Fruit fly (Drosophila melanogaster) whole organism, embryonic: ENCODE measurements around the gene chb.

Source experiments
- Bteb2 ChIP-seq: fragments of 200-800 bp; sonication (Bioruptor generic); optimal IDR thresholded peaks from 2 replicates; lab custom pipeline; 2016; ENCODE audit warnings: missing biosample characterization, missing genetic modification characterization
- CG10654 ChIP-seq: fragments of 200-800 bp; sonication (Bioruptor generic); optimal IDR thresholded peaks from 2 replicates; lab custom pipeline; 2016; ENCODE audit warnings: missing biosample characterization, missing genetic modification characterization
- CG10979 ChIP-seq: fragments of 200-800 bp; sonication (Bioruptor generic); optimal IDR thresholded peaks from 2 replicates; lab custom pipeline; 2018; ENCODE audit warnings: missing biosample characterization, mild to moderate bottlenecking, missing genetic modification characterization, moderate library complexity
- CG11695 ChIP-seq: fragments of 200-800 bp; sonication (Bioruptor generic); IDR thresholded peaks from 3 replicates; pipeline ENCODE4 v1.3.6; 2022; ENCODE audit warnings: missing biosample characterization, missing genetic modification characterization
- CG13123 ChIP-seq: fragments of 200-800 bp; sonication (Bioruptor generic); optimal IDR thresholded peaks from 2 replicates; lab custom pipeline; 2016; ENCODE audit warnings: missing biosample characterization, missing genetic modification characterization
- CG13287 ChIP-seq: fragments of 200-800 bp; sonication (Bioruptor generic); IDR thresholded peaks from 2 replicates; pipeline ENCODE4 v1.3.6; 2022; ENCODE audit warnings: missing biosample characterization, missing genetic modification characterization; ENCODE audit not compliant: partially characterized antibody
- CG13624 ChIP-seq: fragments of 200-800 bp; sonication (Bioruptor generic); optimal IDR thresholded peaks from 2 replicates; lab custom pipeline; 2016; ENCODE audit warnings: missing biosample characterization, missing genetic modification characterization
- CG1529 ChIP-seq: fragments of 200-800 bp; sonication (Bioruptor generic); optimal IDR thresholded peaks from 3 replicates; lab custom pipeline; 2018; ENCODE audit warnings: missing biosample characterization, missing genetic modification characterization
- CG17361 ChIP-seq: fragments of 200-800 bp; sonication (Bioruptor generic); IDR thresholded peaks from 3 replicates; pipeline ENCODE4 v1.3.6; 2022; ENCODE audit warnings: missing biosample characterization, missing genetic modification characterization
- CG2120 ChIP-seq: fragments of 200-800 bp; sonication (Bioruptor generic); optimal IDR thresholded peaks from 3 replicates; lab custom pipeline; 2016; ENCODE audit warnings: missing biosample characterization, missing genetic modification characterization
- CG2889 ChIP-seq: fragments of 200-800 bp; sonication (Bioruptor generic); IDR thresholded peaks from 3 replicates; pipeline ENCODE4 v1.3.6; 2022; ENCODE audit warnings: missing biosample characterization, missing genetic modification characterization
- CG30403 ChIP-seq: fragments of 200-800 bp; sonication (Bioruptor generic); optimal IDR thresholded peaks from 3 replicates; lab custom pipeline; 2016; ENCODE audit warnings: missing biosample characterization, missing genetic modification characterization
- CG32532 ChIP-seq: fragments of 200-800 bp; sonication (Bioruptor generic); IDR thresholded peaks from 2 replicates; pipeline ENCODE4 v1.3.6; 2022; ENCODE audit warnings: missing biosample characterization, missing genetic modification characterization
- CG33557 ChIP-seq: fragments of 200-800 bp; sonication (Bioruptor generic); optimal IDR thresholded peaks from 2 replicates; lab custom pipeline; 2019; ENCODE audit warnings: missing biosample characterization, mild to moderate bottlenecking, missing genetic modification characterization, moderate library complexity
- CG3838 ChIP-seq: fragments of 200-800 bp; sonication (Bioruptor generic); optimal IDR thresholded peaks from 3 replicates; lab custom pipeline; 2016; ENCODE audit warnings: missing biosample characterization, missing genetic modification characterization
- CG43689 ChIP-seq: fragments of 200-800 bp; sonication (Bioruptor generic); IDR thresholded peaks from 2 replicates; pipeline ENCODE4 v1.3.6; 2022; ENCODE audit warnings: missing biosample characterization, missing genetic modification characterization
- CG4820 ChIP-seq: fragments of 200-800 bp; sonication (Bioruptor generic); optimal IDR thresholded peaks from 3 replicates; lab custom pipeline; 2016; ENCODE audit warnings: missing biosample characterization, missing genetic modification characterization
- CG6254 ChIP-seq: fragments of 200-800 bp; sonication (Bioruptor generic); optimal IDR thresholded peaks from 3 replicates; lab custom pipeline; 2017; ENCODE audit warnings: mild to moderate bottlenecking, missing biosample characterization, missing genetic modification reagents, missing genetic modification characterization
- CG8281 ChIP-seq: fragments of 200-800 bp; sonication (Bioruptor generic); optimal IDR thresholded peaks from 2 replicates; lab custom pipeline; 2018; ENCODE audit warnings: missing biosample characterization, mild to moderate bottlenecking, missing genetic modification characterization, moderate library complexity
- CG9215 ChIP-seq: fragments of 200-800 bp; sonication (Bioruptor generic); IDR thresholded peaks from 2 replicates; pipeline ENCODE4 v1.3.6; 2022; ENCODE audit warnings: missing biosample characterization, missing genetic modification characterization
- CG9727 ChIP-seq: fragments of 200-800 bp; sonication (Bioruptor generic); optimal IDR thresholded peaks from 3 replicates; lab custom pipeline; 2017; ENCODE audit warnings: missing biosample characterization, mild to moderate bottlenecking, missing genetic modification characterization
- Dbx ChIP-seq: fragments of 200-800 bp; sonication (Bioruptor generic); IDR thresholded peaks from 3 replicates; pipeline ENCODE4 v1.3.6; 2022; ENCODE audit warnings: missing biosample characterization, missing genetic modification characterization
- Dfd ChIP-seq, 2 experiments: fragments of >200 bp; optimal IDR thresholded peaks; 2 replicates each; lab custom pipeline; 2017; ENCODE audit warnings: missing biosample characterization in 2 of 2, missing genetic modification characterization in 2 of 2
- Dip2 ChIP-seq: fragments of 200-800 bp; sonication (Bioruptor generic); IDR thresholded peaks from 2 replicates; pipeline ENCODE4 v1.3.6; 2022; ENCODE audit warnings: missing biosample characterization, missing genetic modification characterization
- Dip3 ChIP-seq: fragments of 200-800 bp; sonication (Bioruptor generic); optimal IDR thresholded peaks from 3 replicates; lab custom pipeline; 2016; ENCODE audit warnings: missing biosample characterization, missing genetic modification characterization
- GATAe ChIP-seq: fragments of 200-800 bp; sonication (Bioruptor generic); conservative IDR thresholded peaks from 2 replicates; pipeline ENCODE4 v1.3.6; 2022; ENCODE audit warnings: missing biosample characterization, missing genetic modification characterization
- HLH54F ChIP-seq: fragments of 200-800 bp; sonication (Bioruptor generic); optimal IDR thresholded peaks from 3 replicates; lab custom pipeline; 2016; ENCODE audit warnings: missing biosample characterization, missing genetic modification characterization
- Lhr ChIP-seq: fragments of 200-800 bp; sonication (Bioruptor generic); optimal IDR thresholded peaks from 3 replicates; lab custom pipeline; 2017; ENCODE audit warnings: mild to moderate bottlenecking, missing biosample characterization, missing genetic modification reagents, missing genetic modification characterization
- Lim3 ChIP-seq: fragments of 200-800 bp; sonication (Bioruptor generic); IDR thresholded peaks from 2 replicates; pipeline ENCODE4 v1.3.6; 2022; ENCODE audit warnings: missing biosample characterization, missing genetic modification characterization
- Med ChIP-seq: fragments of 200-800 bp; sonication (Bioruptor generic); peaks from one replicate; lab custom pipeline; 2016; ENCODE audit warnings: missing biosample characterization, missing genetic modification characterization, mild to moderate bottlenecking, inconsistent platforms, moderate library complexity
- Ravus ChIP-seq: fragments of 200-800 bp; sonication (Bioruptor generic); IDR thresholded peaks from 2 replicates; pipeline ENCODE4 v1.3.6; 2022; ENCODE audit warnings: missing biosample characterization, missing genetic modification characterization
- Rx ChIP-seq: fragments of 200-800 bp; sonication (Bioruptor generic); IDR thresholded peaks from 2 replicates; pipeline ENCODE4 v1.3.6; 2022; ENCODE audit warnings: missing biosample characterization, missing genetic modification characterization
- Sry-δ ChIP-seq: fragments of 200-800 bp; sonication (Bioruptor generic); optimal IDR thresholded peaks from 2 replicates; lab custom pipeline; 2016; ENCODE audit warnings: missing biosample characterization, missing genetic modification characterization
- abd-A ChIP-seq: fragments of 200-800 bp; sonication (Bioruptor generic); optimal IDR thresholded peaks from 3 replicates; lab custom pipeline; 2019; ENCODE audit warnings: missing biosample characterization, mild to moderate bottlenecking, missing genetic modification characterization, moderate library complexity
- aop ChIP-seq: fragments of 200-800 bp; sonication (Bioruptor generic); IDR thresholded peaks from 2 replicates; pipeline ENCODE4 v1.3.6; 2022; ENCODE audit warnings: missing biosample characterization, missing genetic modification characterization
- bigmax ChIP-seq: fragments of 200-800 bp; sonication (Bioruptor generic); optimal IDR thresholded peaks from 2 replicates; lab custom pipeline; 2018; ENCODE audit warnings: missing biosample characterization, mild to moderate bottlenecking, missing genetic modification characterization
- crol ChIP-seq: fragments of 200-800 bp; sonication (Bioruptor generic); IDR thresholded peaks from 2 replicates; pipeline ENCODE4 v1.3.6; 2022; ENCODE audit warnings: missing biosample characterization, missing genetic modification characterization
- emc ChIP-seq: fragments of 200-800 bp; sonication (Bioruptor generic); optimal IDR thresholded peaks from 2 replicates; lab custom pipeline; 2016; ENCODE audit warnings: missing biosample characterization, missing genetic modification characterization
- fd102C ChIP-seq: fragments of 200-800 bp; sonication (Bioruptor generic); optimal IDR thresholded peaks from 2 replicates; lab custom pipeline; 2018; ENCODE audit warnings: missing biosample characterization, mild to moderate bottlenecking, missing genetic modification characterization, moderate library complexity
- knrl ChIP-seq: fragments of 200-800 bp; sonication (Bioruptor generic); IDR thresholded peaks from 3 replicates; pipeline ENCODE4 v1.3.6; 2022; ENCODE audit warnings: missing biosample characterization, missing genetic modification characterization; ENCODE audit not compliant: partially characterized antibody
- lmd ChIP-seq: fragments of 200-800 bp; sonication (Bioruptor generic); IDR thresholded peaks from 2 replicates; pipeline ENCODE4 v1.3.6; 2022; ENCODE audit warnings: missing biosample characterization, missing genetic modification characterization
- nau ChIP-seq: fragments of 200-800 bp; sonication (Bioruptor generic); optimal IDR thresholded peaks from 3 replicates; lab custom pipeline; 2017; ENCODE audit warnings: missing biosample characterization, mild to moderate bottlenecking, missing genetic modification characterization, missing genetic modification reagents
- nerfin-2 ChIP-seq: fragments of 200-800 bp; sonication (Bioruptor generic); IDR thresholded peaks from 2 replicates; pipeline ENCODE4 v1.3.6; 2022; ENCODE audit warnings: missing biosample characterization, missing genetic modification characterization; ENCODE audit not compliant: partially characterized antibody
- pan ChIP-seq, 4 experiments: fragments of >200 bp in 3 of 4; fragments of 200-800 bp in 1 of 4; sonication (Bioruptor generic) in 1 of 4; optimal IDR thresholded peaks in 3 of 4; IDR thresholded peaks in 1 of 4; 2 replicates each; pipeline versions ENCODE4 v1.3.6 to Lab custom; 2017 to 2022; ENCODE audit warnings: missing biosample characterization in 2 of 4, missing genetic modification characterization in 2 of 4, mixed read lengths in 1 of 4
- pho ChIP-seq: fragments of 200-800 bp; sonication (Bioruptor generic); optimal IDR thresholded peaks from 2 replicates; lab custom pipeline; 2016; ENCODE audit warnings: missing biosample characterization, missing genetic modification characterization
- schlank ChIP-seq: fragments of 200-800 bp; sonication (Bioruptor generic); optimal IDR thresholded peaks from 2 replicates; lab custom pipeline; 2018; ENCODE audit warnings: missing biosample characterization, mild to moderate bottlenecking, missing genetic modification characterization
- shn ChIP-seq: fragments of 200-800 bp; sonication (Bioruptor generic); optimal IDR thresholded peaks from 3 replicates; lab custom pipeline; 2016; ENCODE audit warnings: missing biosample characterization, missing genetic modification characterization
- sna ChIP-seq: fragments of 200-800 bp; sonication (Bioruptor generic); IDR thresholded peaks from 2 replicates; pipeline ENCODE4 v1.3.6; 2022; ENCODE audit warnings: missing biosample characterization, missing genetic modification characterization; ENCODE audit not compliant: partially characterized antibody
- so ChIP-seq: fragments of 200-800 bp; sonication (Bioruptor generic); IDR thresholded peaks from 3 replicates; pipeline ENCODE4 v1.3.6; 2022; ENCODE audit warnings: missing biosample characterization, missing genetic modification characterization

The chb gene

DNA sequence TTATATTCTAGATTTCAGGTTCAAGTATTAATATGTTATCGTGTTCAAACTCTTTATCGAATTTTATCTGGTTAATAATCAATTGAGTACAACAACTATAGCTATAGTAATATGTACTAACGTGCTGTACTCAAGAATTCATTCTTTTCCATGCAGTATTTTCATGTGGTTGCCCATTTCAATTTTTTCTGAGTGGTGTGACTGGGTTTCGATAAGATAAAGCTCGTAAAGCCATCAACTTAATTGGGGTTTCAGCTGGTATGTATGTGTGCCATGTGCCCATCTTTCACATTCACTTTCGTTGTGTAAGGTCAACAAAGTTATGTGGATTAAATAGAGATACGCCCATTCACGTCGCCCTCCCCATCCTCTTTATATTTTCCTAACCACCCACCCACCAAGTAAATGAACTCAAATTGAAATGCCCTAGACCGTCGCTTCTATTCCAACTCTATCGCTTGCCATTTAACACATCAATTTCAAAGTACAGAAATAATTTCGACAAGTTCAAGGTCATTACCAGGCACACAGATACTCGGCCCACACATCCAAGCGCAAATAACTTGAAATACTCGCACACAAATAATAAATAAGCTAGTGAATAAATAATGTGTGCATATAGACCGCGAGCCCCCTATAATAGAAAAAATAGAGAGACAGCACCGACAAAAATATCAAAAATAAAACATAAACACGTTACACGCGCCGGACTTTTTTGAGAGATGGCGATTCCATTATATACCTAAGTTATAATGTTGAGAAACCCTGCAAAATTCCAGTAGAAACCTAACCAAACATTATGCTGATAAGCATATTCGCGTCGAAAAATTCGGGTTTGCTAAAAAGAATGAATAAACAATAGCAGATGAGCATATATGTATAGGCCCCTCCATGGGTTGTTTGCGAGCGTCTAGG, 32.2 kb downstream of the chb start (continued):
- no peak for TF ChIP-seq emc
- no peak for TF ChIP-seq pan (optimal IDR thresholded peaks at IDR 0.05; lab: Kevin White, UChicago)
- TF ChIP-seq pan (GFP tag; optimal IDR thresholded peaks at IDR 0.05 in 1 of 2, IDR thresholded peaks at IDR 0.05 in 1 of 2) = no peak
- TF ChIP-seq CG6254 (GFP tag; lab: Kevin White, UChicago) = no peak
- no peak for TF ChIP-seq Dip3 (GFP tag; lab: Kevin White, UChicago)
- TF ChIP-seq CG8281 (tag; lab: Kevin White, UChicago) = no peak
- no peak for TF ChIP-seq nerfin-2 (GFP tag; lab: Robert Waterston, UW)
- no peak for TF ChIP-seq fd102C (GFP tag; lab: Kevin White, UChicago)
- TF ChIP-seq Lim3 (GFP tag; lab: Robert Waterston, UW) = peak; percentile 17; the same call in 1 of the 2 replicates
- no peak for TF ChIP-seq CG11695 (GFP tag; lab: Robert Waterston, UW)
- TF ChIP-seq crol (GFP tag; lab: Robert Waterston, UW) = no peak
- peak; percentile 38 for TF ChIP-seq pho (GFP tag; lab: Kevin White, UChicago)
- no peak for TF ChIP-seq shn
- TF ChIP-seq HLH54F (GFP tag; lab: Kevin White, UChicago) = no peak
- TF ChIP-seq sna (GFP tag; lab: Robert Waterston, UW) = no peak
- TF ChIP-seq CG2120 (GFP tag; lab: Kevin White, UChicago) = peak; percentile 47
- TF ChIP-seq CG2889 (GFP tag; lab: Robert Waterston, UW) = no peak
- no peak for TF ChIP-seq knrl
- no peak for TF ChIP-seq Lhr
- TF ChIP-seq CG10979 = no peak
- TF ChIP-seq Rx (GFP tag; lab: Robert Waterston, UW) = no peak
- TF ChIP-seq CG17361 (GFP tag; lab: Robert Waterston, UW) = 0 out of 3 replicates have a peak, but pooled peaks have one; percentile 37
- TF ChIP-seq CG9727 (GFP tag; lab: Kevin White, UChicago) = peak; percentile 61
- TF ChIP-seq lmd (GFP tag; lab: Robert Waterston, UW) = no peak
- peak; percentile 92 for TF ChIP-seq bigmax
- TF ChIP-seq CG30403 = peak; percentile 3
- TF ChIP-seq CG13287 (GFP tag; lab: Robert Waterston, UW) = no peak
- no peak for TF ChIP-seq Bteb2 (GFP tag; lab: Kevin White, UChicago)
- TF ChIP-seq CG10654 (GFP tag; lab: Kevin White, UChicago) = no peak
- TF ChIP-seq CG33557 = peak; percentile 14
- TF ChIP-seq nau (GFP tag; lab: Kevin White, UChicago) = no peak
- peak; percentile 85 for TF ChIP-seq abd-A (tag; lab: Kevin White, UChicago)
- TF ChIP-seq Dip2 (GFP tag; lab: Robert Waterston, UW) = no peak
- no peak for TF ChIP-seq Sry-δ
- TF ChIP-seq CG9215 (GFP tag; lab: Robert Waterston, UW) = no peak
- TF ChIP-seq CG13123 = no peak
- TF ChIP-seq schlank (tag; lab: Kevin White, UChicago) = no peak
- TF ChIP-seq CG43689 (GFP tag; lab: Robert Waterston, UW) = no peak
- no peak for TF ChIP-seq aop (GFP tag; lab: Robert Waterston, UW)
- no peak for TF ChIP-seq Ravus (GFP tag; lab: Robert Waterston, UW)
- TF ChIP-seq CG4820 = no peak
- no peak for TF ChIP-seq CG13624
- TF ChIP-seq Dbx = peak; percentile 6; the same call in 1 of the 3 replicates
- peak; percentile 60 for TF ChIP-seq GATAe (GFP tag; lab: Robert Waterston, UW)
- no peak for TF ChIP-seq CG1529 (GFP tag; lab: Kevin White, UChicago)
- TF ChIP-seq Med (GFP tag; lab: Kevin White, UChicago) = peak; percentile 66
- peak; percentile 40 for TF ChIP-seq CG3838 (GFP tag; lab: Kevin White, UChicago)
- TF ChIP-seq CG32532 (GFP tag; lab: Robert Waterston, UW) = peak; percentile 35; the same call in 1 of the 2 replicates
- no peak for TF ChIP-seq Dfd (GFP tag; optimal IDR thresholded peaks at IDR 0.05; lab: Kevin White, UChicago)
- peak; percentile 45; the same call in 1 of the 3 replicates for TF ChIP-seq so (GFP tag; lab: Robert Waterston, UW)
